Fruit fly (Drosophila melanogaster) whole organism, wandering third instar larva: ENCODE measurements around the gene CG32847.
A peak's percentile ranks its signal among the peaks of the same experiment; 100 is the strongest.

Experiments
- CG9705 ChIP-seq: fragments of 200-800 bp; sonication (Bioruptor generic); optimal IDR thresholded peaks from 2 replicates; lab custom pipeline; 2018; ENCODE audit warnings: missing biosample characterization, mild to moderate bottlenecking, missing genetic modification characterization
- Dfd ChIP-seq: fragments of >200 bp; optimal IDR thresholded peaks from 2 replicates; lab custom pipeline; 2017; ENCODE audit warnings: missing biosample characterization, missing genetic modification characterization
- Hnf4 ChIP-seq: fragments of 200-800 bp; sonication (Bioruptor generic); optimal IDR thresholded peaks from 2 replicates; lab custom pipeline; 2016; ENCODE audit warnings: missing biosample characterization, mild to moderate bottlenecking, missing genetic modification characterization
- Hr83 ChIP-seq: fragments of 200-300 bp; sonication (Bioruptor generic); optimal IDR thresholded peaks from 2 replicates; lab custom pipeline; 2016; ENCODE audit warnings: missing biosample characterization, mild to moderate bottlenecking, missing genetic modification characterization, moderate library complexity; ENCODE audit not compliant: poor library complexity, severe bottlenecking
- OdsH ChIP-seq: fragments of 200-800 bp; sonication (Bioruptor generic); optimal IDR thresholded peaks from 2 replicates; lab custom pipeline; 2016; ENCODE audit warnings: missing biosample characterization, mild to moderate bottlenecking, missing genetic modification characterization
- br ChIP-seq: fragments of 200-800 bp; sonication (Bioruptor generic); optimal IDR thresholded peaks from 2 replicates; lab custom pipeline; 2016; ENCODE audit warnings: missing biosample characterization, missing genetic modification characterization
- dmrt93B ChIP-seq: fragments of 200-800 bp; sonication (Bioruptor generic); optimal IDR thresholded peaks from 2 replicates; lab custom pipeline; 2018; ENCODE audit warnings: missing biosample characterization, mild to moderate bottlenecking, missing genetic modification characterization
- ey ChIP-seq: fragments of 200-800 bp; sonication (Bioruptor generic); optimal IDR thresholded peaks from 2 replicates; lab custom pipeline; 2016; ENCODE audit warnings: missing biosample characterization, missing genetic modification characterization
- lola ChIP-seq: fragments of >200 bp; optimal IDR thresholded peaks from 2 replicates; lab custom pipeline; 2017; ENCODE audit warnings: missing biosample characterization, missing genetic modification characterization
- pan ChIP-seq: fragments of >200 bp; optimal IDR thresholded peaks from 2 replicates; lab custom pipeline; 2017
- psq ChIP-seq: fragments of 200-800 bp; sonication (Bioruptor generic); optimal IDR thresholded peaks from 3 replicates; lab custom pipeline; 2017; ENCODE audit warnings: missing biosample characterization, mild to moderate bottlenecking, missing genetic modification characterization, moderate library complexity
- sage ChIP-seq: fragments of 200-800 bp; sonication (Bioruptor generic); optimal IDR thresholded peaks from 2 replicates; lab custom pipeline; 2016; ENCODE audit warnings: missing biosample characterization, mild to moderate bottlenecking, missing genetic modification characterization
- tai ChIP-seq: sonication (Bioruptor generic); optimal IDR thresholded peaks from 2 replicates; lab custom pipeline; 2016; ENCODE audit warnings: missing biosample characterization, missing genetic modification characterization
- usp ChIP-seq: fragments of >200 bp; optimal IDR thresholded peaks from 2 replicates; lab custom pipeline; 2017; ENCODE audit warnings: missing biosample characterization, missing genetic modification characterization

- TF ChIP-seq br (GFP tag; lab: Kevin White, UChicago) = peak; percentile 9
- TF ChIP-seq lola (GFP tag; lab: Kevin White, UChicago) = no peak
- TF ChIP-seq sage (GFP tag; lab: Kevin White, UChicago) = no peak
- TF ChIP-seq Hnf4 (GFP tag; lab: Kevin White, UChicago) = no peak
- TF ChIP-seq psq (GFP tag; lab: Kevin White, UChicago) = peak; percentile 2
- peak; percentile 17 for TF ChIP-seq OdsH (GFP tag; lab: Kevin White, UChicago)
- no peak for TF ChIP-seq pan (lab: Kevin White, UChicago)
- no peak for TF ChIP-seq Hr83 (GFP tag; lab: Kevin White, UChicago)
- TF ChIP-seq tai = no peak
- TF ChIP-seq Dfd (GFP tag; lab: Kevin White, UChicago) = no peak
- TF ChIP-seq dmrt93B (GFP tag; lab: Kevin White, UChicago) = no peak
- no peak for TF ChIP-seq CG9705
- TF ChIP-seq usp (GFP tag; lab: Kevin White, UChicago) = no peak
- TF ChIP-seq ey (GFP tag; lab: Kevin White, UChicago) = no peak
Observed at dm6 chr3L:15125077-15125652, 3.8 kb downstream of the CG32847 start, which contains the start of gene CG16959.
